Fruit fly (Drosophila melanogaster): Measurements from ENCODE around the gene NijA.
A peak's percentile ranks its signal among the peaks of the same experiment; 100 is the strongest.

NijA gene

dm6 chr3L:10678545-10679067 is 18.1 kb downstream of the NijA start (continued):
- TF ChIP-seq CG13424 (tag; optimal IDR thresholded peaks at IDR 0.05) (peak; percentile 96), sens-2 (GFP tag; IDR thresholded peaks at IDR 0.05) (peak; percentile 86), CG17359 (tag; optimal IDR thresholded peaks at IDR 0.05) (peak; percentile 94), gce (GFP tag; IDR thresholded peaks at IDR 0.05) (peak; percentile 82), CG4360 (GFP tag; IDR thresholded peaks at IDR 0.05) (peak; percentile 72), Hsf (GFP tag; optimal IDR thresholded peaks at IDR 0.05) (peak; percentile 93), Elba2 (GFP tag; optimal IDR thresholded peaks at IDR 0.05) (peak; percentile 35), Mes4 (GFP tag; optimal IDR thresholded peaks at IDR 0.05) (peak; percentile 88), tin (GFP tag; optimal IDR thresholded peaks at IDR 0.05) (peak; percentile 89), Opbp (GFP tag; IDR thresholded peaks at IDR 0.05; ENCODE audit: partially characterized antibody) (no peak), amos (GFP tag; IDR thresholded peaks at IDR 0.05; ENCODE audit: partially characterized antibody) (no peak), gcm (GFP tag; optimal IDR thresholded peaks at IDR 0.05) (peak; percentile 98), seq (GFP tag; IDR thresholded peaks at IDR 0.05) (peak; percentile 96), repo (GFP tag; optimal IDR thresholded peaks at IDR 0.05) (peak; percentile 81), da (GFP tag; optimal IDR thresholded peaks at IDR 0.05) (peak; percentile 64), HLH4C (GFP tag; IDR thresholded peaks at IDR 0.05; ENCODE audit: partially characterized antibody) (no peak), CG13775 (GFP tag; optimal IDR thresholded peaks at IDR 0.05) (peak; percentile 95), usp (GFP tag; optimal IDR thresholded peaks at IDR 0.05) (no peak), CG16813 (GFP tag; IDR thresholded peaks at IDR 0.05; ENCODE audit: partially characterized antibody) (no peak), Taf1 (GFP tag; IDR thresholded peaks at IDR 0.05) (peak; percentile 74; the same call in 1 of the 2 replicates), CG15269 (tag; optimal IDR thresholded peaks at IDR 0.05) (peak; percentile 96), sima (GFP tag; optimal IDR thresholded peaks at IDR 0.05) (peak; percentile 79), CG16815 (GFP tag; optimal IDR thresholded peaks at IDR 0.05) (peak; percentile 92), Antp (GFP tag; optimal IDR thresholded peaks at IDR 0.05) (peak; percentile 83), CG17802 (tag; optimal IDR thresholded peaks at IDR 0.05) (peak; percentile 58), sob (GFP tag; IDR thresholded peaks at IDR 0.05) (peak; percentile 86), TFAM (GFP tag; optimal IDR thresholded peaks at IDR 0.05) (peak; percentile 65), Gsc (GFP tag; IDR thresholded peaks at IDR 0.05) (no peak), Rfx (GFP tag; IDR thresholded peaks at IDR 0.05) (peak; percentile 91), NC2β (GFP tag; optimal IDR thresholded peaks at IDR 0.05) (peak; percentile 82), CG10959 (GFP tag; IDR thresholded peaks at IDR 0.05) (peak; percentile 69; the same call in 1 of the 2 replicates), sc (optimal IDR thresholded peaks at IDR 0.05) (no peak), sc (GFP tag; optimal IDR thresholded peaks at IDR 0.05) (peak; percentile 86), inv (GFP tag; IDR thresholded peaks at IDR 0.05; ENCODE audit: partially characterized antibody) (no peak), CG31365 (tag; optimal IDR thresholded peaks at IDR 0.05) (peak; percentile 45), CG8944 (GFP tag; optimal IDR thresholded peaks at IDR 0.05) (peak; percentile 75), Myb (GFP tag; optimal IDR thresholded peaks at IDR 0.05) (peak; percentile 86), vvl (GFP tag; IDR thresholded peaks at IDR 0.05) (peak; percentile 97), tgo (GFP tag; IDR thresholded peaks at IDR 0.05) (peak; percentile 96), CG12071 (GFP tag; optimal IDR thresholded peaks at IDR 0.05) (peak; percentile 87), dm (GFP tag; optimal IDR thresholded peaks at IDR 0.05) (peak; percentile 79), CG3726 (GFP tag; IDR thresholded peaks at IDR 0.05) (peak; percentile 89; the same call in 1 of the 3 replicates), ato (GFP tag; IDR thresholded peaks at IDR 0.05; ENCODE audit: partially characterized antibody) (no peak), zf30C (GFP tag; optimal IDR thresholded peaks at IDR 0.05) (no peak), CG11398 (GFP tag; optimal IDR thresholded peaks at IDR 0.05) (peak; percentile 87), tna (GFP tag; IDR thresholded peaks at IDR 0.05; ENCODE audit: partially characterized antibody) (no peak), CG18476 (GFP tag; optimal IDR thresholded peaks at IDR 0.05) (peak; percentile 95), BEAF-32 (GFP tag; optimal IDR thresholded peaks at IDR 0.05) (peak; percentile 6), CG10543 (GFP tag; optimal IDR thresholded peaks at IDR 0.05) (peak; percentile 96), CG4404 (GFP tag; IDR thresholded peaks at IDR 0.05) (peak; percentile 92)
